Fruit fly (Drosophila melanogaster) whole organism, embryonic: Measurements from ENCODE around the gene Lim1.

Experiments used
- Antp ChIP-seq: fragments of 200-800 bp; sonication (Bioruptor generic); optimal IDR thresholded peaks from 3 replicates; lab custom pipeline; 2016; ENCODE audit warnings: missing biosample characterization, missing genetic modification characterization
- Asciz ChIP-seq: fragments of 200-800 bp; sonication (Bioruptor generic); optimal IDR thresholded peaks from 2 replicates; lab custom pipeline; 2017; ENCODE audit warnings: missing biosample characterization, mild to moderate bottlenecking, missing genetic modification characterization, missing genetic modification reagents
- B-H2 ChIP-seq: fragments of 200-800 bp; sonication (Bioruptor generic); optimal IDR thresholded peaks from 2 replicates; lab custom pipeline; 2018; ENCODE audit warnings: missing biosample characterization, mild to moderate bottlenecking, missing genetic modification characterization
- CG11093 ChIP-seq: fragments of 200-800 bp; sonication (Bioruptor generic); IDR thresholded peaks from 3 replicates; pipeline ENCODE4 v1.3.6; 2022; ENCODE audit warnings: missing biosample characterization, missing genetic modification characterization
- CG11504 ChIP-seq: fragments of 200-800 bp; sonication (Bioruptor generic); optimal IDR thresholded peaks from 3 replicates; lab custom pipeline; 2019; ENCODE audit warnings: missing biosample characterization, mild to moderate bottlenecking, missing genetic modification characterization, moderate library complexity
- CG11723 ChIP-seq: fragments of 200-800 bp; sonication (Bioruptor generic); optimal IDR thresholded peaks from 2 replicates; lab custom pipeline; 2017; ENCODE audit warnings: missing biosample characterization, mild to moderate bottlenecking, missing genetic modification characterization
- CG13775 ChIP-seq: fragments of 200-800 bp; sonication (Bioruptor generic); optimal IDR thresholded peaks from 3 replicates; lab custom pipeline; 2017; ENCODE audit warnings: missing biosample characterization, mild to moderate bottlenecking, missing genetic modification characterization
- CG13894 ChIP-seq: fragments of 200-800 bp; sonication (Bioruptor generic); optimal IDR thresholded peaks from 3 replicates; lab custom pipeline; 2018; ENCODE audit warnings: missing biosample characterization, mild to moderate bottlenecking, missing genetic modification characterization, moderate library complexity
- CG14710 ChIP-seq: fragments of 200-800 bp; sonication (Bioruptor generic); optimal IDR thresholded peaks from 3 replicates; lab custom pipeline; 2019; ENCODE audit warnings: missing biosample characterization, mild to moderate bottlenecking, missing genetic modification characterization, moderate library complexity
- CG14860 ChIP-seq: fragments of 200-800 bp; sonication (Bioruptor generic); IDR thresholded peaks from 3 replicates; pipeline ENCODE4 v1.3.6; 2022; ENCODE audit warnings: missing biosample characterization, missing genetic modification characterization; ENCODE audit not compliant: partially characterized antibody
- CG15514 ChIP-seq: fragments of 200-800 bp; sonication (Bioruptor generic); optimal IDR thresholded peaks from 3 replicates; lab custom pipeline; 2017; ENCODE audit warnings: missing biosample characterization, missing genetic modification characterization, mild to moderate bottlenecking, moderate library complexity, missing genetic modification reagents
- CG16779 ChIP-seq: fragments of 200-800 bp; sonication (Bioruptor generic); IDR thresholded peaks from 2 replicates; pipeline ENCODE4 v1.3.6; 2022; ENCODE audit warnings: missing biosample characterization, missing genetic modification characterization
- CG18011 ChIP-seq: fragments of 200-800 bp; sonication (Bioruptor generic); optimal IDR thresholded peaks from 2 replicates; lab custom pipeline; 2017; ENCODE audit warnings: missing biosample characterization, missing genetic modification characterization, mild to moderate bottlenecking, moderate library complexity, missing genotype
- CG2129 ChIP-seq: fragments of 200-800 bp; sonication (Bioruptor generic); IDR thresholded peaks from 2 replicates; pipeline ENCODE4 v1.3.6; 2022; ENCODE audit warnings: missing biosample characterization, missing genetic modification characterization; ENCODE audit not compliant: partially characterized antibody
- CG31365 ChIP-seq: fragments of 200-800 bp; sonication (Bioruptor generic); optimal IDR thresholded peaks from 2 replicates; lab custom pipeline; 2018; ENCODE audit warnings: missing biosample characterization, mild to moderate bottlenecking, missing genetic modification characterization
- CG34224 ChIP-seq: fragments of 200-800 bp; sonication (Bioruptor generic); IDR thresholded peaks from 3 replicates; pipeline ENCODE4 v1.3.6; 2022; ENCODE audit warnings: missing biosample characterization, missing genetic modification characterization; ENCODE audit not compliant: partially characterized antibody
- CG3726 ChIP-seq: fragments of 200-800 bp; sonication (Bioruptor generic); IDR thresholded peaks from 3 replicates; pipeline ENCODE4, ENCODE4 v1.3.6; 2022; ENCODE audit warnings: missing biosample characterization, missing genetic modification characterization
- CG4328 ChIP-seq: fragments of 200-800 bp; sonication (Bioruptor generic); optimal IDR thresholded peaks from 3 replicates; lab custom pipeline; 2017; ENCODE audit warnings: missing biosample characterization, missing genetic modification reagents, missing genetic modification characterization
- CG6813 ChIP-seq: fragments of 200-800 bp; sonication (Bioruptor generic); optimal IDR thresholded peaks from 2 replicates; lab custom pipeline; 2017; ENCODE audit warnings: missing biosample characterization, missing genetic modification characterization, mild to moderate bottlenecking, moderate library complexity, missing genetic modification reagents
- CG8359 ChIP-seq: fragments of 200-800 bp; sonication (Bioruptor generic); optimal IDR thresholded peaks from 2 replicates; lab custom pipeline; 2017; ENCODE audit warnings: missing biosample characterization, mild to moderate bottlenecking, missing genetic modification characterization, borderline replicate concordance
- CG8944 ChIP-seq: fragments of 200-800 bp; sonication (Bioruptor generic); optimal IDR thresholded peaks from 3 replicates; lab custom pipeline; 2016; ENCODE audit warnings: missing biosample characterization, missing genetic modification characterization
- CG9932 ChIP-seq: fragments of 200-800 bp; sonication (Bioruptor generic); IDR thresholded peaks from 2 replicates; pipeline ENCODE4 v1.3.6; 2022; ENCODE audit warnings: missing biosample characterization, missing genetic modification characterization
- Chrac-16 ChIP-seq: fragments of 200-800 bp; sonication (Bioruptor generic); optimal IDR thresholded peaks from 3 replicates; lab custom pipeline; 2016; ENCODE audit warnings: missing biosample characterization, missing genetic modification characterization
- Dip2 ChIP-seq: fragments of 200-800 bp; sonication (Bioruptor generic); IDR thresholded peaks from 2 replicates; pipeline ENCODE4 v1.3.6; 2022; ENCODE audit warnings: missing biosample characterization, missing genetic modification characterization
- Med ChIP-seq: fragments of 200-800 bp; sonication (Bioruptor generic); peaks from one replicate; lab custom pipeline; 2016; ENCODE audit warnings: missing biosample characterization, missing genetic modification characterization, mild to moderate bottlenecking, inconsistent platforms, moderate library complexity
- Myb ChIP-seq: fragments of 200-800 bp; sonication (Bioruptor generic); optimal IDR thresholded peaks from 2 replicates; lab custom pipeline; 2016; ENCODE audit warnings: missing biosample characterization, missing genetic modification characterization
- NFAT ChIP-seq: fragments of 200-800 bp; sonication (Bioruptor generic); IDR thresholded peaks from 2 replicates; pipeline ENCODE4 v1.3.6; 2022; ENCODE audit warnings: missing biosample characterization, missing genetic modification characterization
- Oaz ChIP-seq: fragments of 200-800 bp; sonication (Bioruptor generic); IDR thresholded peaks from 2 replicates; pipeline ENCODE4 v1.3.6; 2022; ENCODE audit warnings: missing biosample characterization, missing genetic modification characterization
- Ptx1 ChIP-seq: fragments of 200-800 bp; sonication (Bioruptor generic); IDR thresholded peaks from 2 replicates; pipeline ENCODE4 v1.3.6; 2022; ENCODE audit warnings: missing biosample characterization, missing genetic modification characterization
- Scr ChIP-seq: fragments of 200-800 bp; sonication (Bioruptor generic); IDR thresholded peaks from 2 replicates; pipeline ENCODE4 v1.3.6; 2022; ENCODE audit warnings: missing biosample characterization, missing genetic modification characterization; ENCODE audit not compliant: partially characterized antibody
- Spps ChIP-seq: fragments of 200-800 bp; sonication (Bioruptor generic); optimal IDR thresholded peaks from 2 replicates; lab custom pipeline; 2018; ENCODE audit warnings: missing biosample characterization, mild to moderate bottlenecking, missing genetic modification characterization
- Sry-β ChIP-seq: fragments of 200-800 bp; sonication (Bioruptor generic); optimal IDR thresholded peaks from 2 replicates; lab custom pipeline; 2018; ENCODE audit warnings: missing biosample characterization, mild to moderate bottlenecking, missing genetic modification characterization, moderate library complexity
- Ssrp ChIP-seq: fragments of 200-800 bp; sonication (Bioruptor generic); optimal IDR thresholded peaks from 2 replicates; lab custom pipeline; 2018; ENCODE audit warnings: missing biosample characterization, mild to moderate bottlenecking, missing genetic modification characterization, moderate library complexity
- TFAM ChIP-seq: fragments of 200-800 bp; sonication (Bioruptor generic); optimal IDR thresholded peaks from 2 replicates; lab custom pipeline; 2017; ENCODE audit warnings: missing biosample characterization, missing genetic modification characterization, inconsistent platforms
- al ChIP-seq: fragments of 200-800 bp; sonication (Bioruptor generic); IDR thresholded peaks from 2 replicates; pipeline ENCODE4 v1.3.6; 2022; ENCODE audit warnings: missing biosample characterization, missing genetic modification characterization
- ara ChIP-seq: fragments of 200-800 bp; sonication (Bioruptor generic); IDR thresholded peaks from 2 replicates; pipeline ENCODE4 v1.3.6; 2022; ENCODE audit warnings: missing biosample characterization, missing genetic modification characterization
- bowl ChIP-seq: fragments of 200-800 bp; sonication (Bioruptor generic); IDR thresholded peaks from 2 replicates; pipeline ENCODE4 v1.3.6; 2022; ENCODE audit warnings: missing biosample characterization, missing genetic modification characterization
- cato ChIP-seq: fragments of 200-800 bp; sonication (Bioruptor generic); optimal IDR thresholded peaks from 2 replicates; lab custom pipeline; 2016; ENCODE audit warnings: missing biosample characterization, missing genetic modification characterization, borderline replicate concordance
- crp ChIP-seq, 2 experiments: fragments of 200-800 bp; sonication (Bioruptor generic); optimal IDR thresholded peaks; 2 replicates in 1 of 2; 3 replicates in 1 of 2; lab custom pipeline; 2017; ENCODE audit warnings: missing biosample characterization in 2 of 2, missing genetic modification characterization in 2 of 2, mild to moderate bottlenecking in 1 of 2, moderate library complexity in 1 of 2
- dmrt99B ChIP-seq: fragments of 200-800 bp; sonication (Bioruptor generic); optimal IDR thresholded peaks from 2 replicates; lab custom pipeline; 2018; ENCODE audit warnings: missing biosample characterization, mild to moderate bottlenecking, missing genetic modification characterization, moderate library complexity
- fu2 ChIP-seq: fragments of 200-800 bp; sonication (Bioruptor generic); optimal IDR thresholded peaks from 2 replicates; lab custom pipeline; 2016; ENCODE audit warnings: missing biosample characterization, missing genetic modification characterization
- gro ChIP-seq: fragments of 200-800 bp; sonication (Bioruptor generic); optimal IDR thresholded peaks from 2 replicates; lab custom pipeline; 2016; ENCODE audit warnings: missing biosample characterization, missing genetic modification characterization
- lola ChIP-seq, 3 experiments: fragments of >200 bp in 2 of 3; fragments of 200-800 bp in 1 of 3; sonication (Bioruptor generic) in 1 of 3; optimal IDR thresholded peaks; 2 replicates each; lab custom pipeline; 2017 to 2019; ENCODE audit warnings: missing biosample characterization in 3 of 3, missing genetic modification characterization in 3 of 3, mild to moderate bottlenecking in 1 of 3, moderate library complexity in 1 of 3
- nmo ChIP-seq: fragments of 200-800 bp; sonication (Bioruptor generic); optimal IDR thresholded peaks from 2 replicates; lab custom pipeline; 2018; ENCODE audit warnings: missing biosample characterization, mild to moderate bottlenecking, missing genetic modification characterization, moderate library complexity
- pita ChIP-seq: fragments of 200-800 bp; sonication (Bioruptor generic); optimal IDR thresholded peaks from 2 replicates; lab custom pipeline; 2017; ENCODE audit warnings: missing biosample characterization, mild to moderate bottlenecking, missing genetic modification characterization
- tna ChIP-seq: fragments of 200-800 bp; sonication (Bioruptor generic); IDR thresholded peaks from 2 replicates; pipeline ENCODE4 v1.3.6; 2022; ENCODE audit warnings: missing biosample characterization, missing genetic modification characterization; ENCODE audit not compliant: partially characterized antibody
- twi ChIP-seq: fragments of 200-800 bp; optimal IDR thresholded peaks from 2 replicates; lab custom pipeline; 2019; ENCODE audit warnings: missing biosample characterization, mild to moderate bottlenecking, missing genetic modification characterization, moderate library complexity
- tx ChIP-seq: fragments of 200-800 bp; sonication (Bioruptor generic); optimal IDR thresholded peaks from 2 replicates; lab custom pipeline; 2016; ENCODE audit warnings: missing biosample characterization, missing genetic modification characterization
- unpg ChIP-seq: fragments of 200-800 bp; sonication (Bioruptor generic); optimal IDR thresholded peaks from 3 replicates; lab custom pipeline; 2018; ENCODE audit warnings: missing biosample characterization, mild to moderate bottlenecking, missing genetic modification characterization, moderate library complexity
- vfl ChIP-seq: fragments of 200-800 bp; sonication (Bioruptor generic); optimal IDR thresholded peaks from 2 replicates; lab custom pipeline; 2016; ENCODE audit warnings: missing biosample characterization, missing genetic modification characterization

The Lim1 gene

DNA sequence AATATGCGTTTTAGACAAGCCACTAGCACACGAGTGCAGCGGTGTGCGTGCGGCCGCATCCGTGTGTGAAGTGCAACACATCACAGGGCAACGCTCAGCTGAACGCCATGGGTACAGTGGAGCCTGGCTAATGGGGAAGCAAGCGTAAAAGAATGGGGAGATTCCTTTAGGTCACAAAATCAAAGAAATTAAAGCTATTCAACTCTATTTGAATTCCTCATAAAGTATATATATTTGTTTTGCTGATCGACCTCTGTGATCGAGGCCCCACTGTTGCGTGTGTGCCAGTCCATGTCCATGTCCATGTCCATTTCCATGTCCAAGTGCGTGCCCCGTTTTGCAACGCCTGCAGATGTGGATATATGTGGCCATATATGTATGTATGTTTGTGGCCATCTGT, 50.3 kb downstream of the Lim1 start (continued):
- no peak for TF ChIP-seq tx (GFP tag; lab: Kevin White, UChicago)
- TF ChIP-seq TFAM (GFP tag; lab: Kevin White, UChicago) = no peak
- no peak for TF ChIP-seq CG11723 (GFP tag; lab: Kevin White, UChicago)
- TF ChIP-seq CG14710 = peak; percentile 33
- no peak for TF ChIP-seq NFAT (GFP tag; lab: Robert Waterston, UW)
- no peak for TF ChIP-seq CG18011 (GFP tag; lab: Kevin White, UChicago)
- no peak for TF ChIP-seq CG8944 (GFP tag; lab: Kevin White, UChicago)
- TF ChIP-seq Ptx1 (GFP tag; lab: Robert Waterston, UW) = peak; percentile 18; the same call in 1 of the 2 replicates
- 0 out of 3 replicates have a peak, but pooled peaks have one; percentile 37 for TF ChIP-seq CG11093
- TF ChIP-seq Myb = no peak
- no peak for TF ChIP-seq vfl (GFP tag; lab: Kevin White, UChicago)
- no peak for TF ChIP-seq pita (GFP tag; lab: Kevin White, UChicago)
- no peak for TF ChIP-seq Oaz (GFP tag; lab: Robert Waterston, UW)
- peak in 1 of 3 experiments; percentile 43 for TF ChIP-seq lola (GFP tag; optimal IDR thresholded peaks at IDR 0.05; lab: Kevin White, UChicago)
- no peak for TF ChIP-seq fu2
- TF ChIP-seq bowl (GFP tag; lab: Robert Waterston, UW) = no peak
- no peak for TF ChIP-seq cato
- TF ChIP-seq CG34224 (GFP tag; lab: Robert Waterston, UW) = no peak
- no peak for TF ChIP-seq CG2129 (GFP tag; lab: Robert Waterston, UW)
- TF ChIP-seq crp (GFP tag; optimal IDR thresholded peaks at IDR 0.05; lab: Kevin White, UChicago) = no peak
- no peak for TF ChIP-seq CG8359 (GFP tag; lab: Kevin White, UChicago)
- no peak for TF ChIP-seq CG6813 (GFP tag; lab: Kevin White, UChicago)
- TF ChIP-seq gro (GFP tag; lab: Kevin White, UChicago) = no peak
- TF ChIP-seq Antp (GFP tag; lab: Kevin White, UChicago) = peak; percentile 3
- TF ChIP-seq Ssrp = peak; percentile 19
- TF ChIP-seq CG16779 (GFP tag; lab: Robert Waterston, UW) = no peak
- no peak for TF ChIP-seq Asciz (GFP tag; lab: Kevin White, UChicago)
- no peak for TF ChIP-seq Spps
- TF ChIP-seq CG13775 (GFP tag; lab: Kevin White, UChicago) = no peak
- TF ChIP-seq CG13894 (tag; lab: Kevin White, UChicago) = no peak
- no peak for TF ChIP-seq B-H2 (GFP tag; lab: Kevin White, UChicago)
- peak; percentile 31 for TF ChIP-seq Chrac-16 (GFP tag; lab: Kevin White, UChicago)
- no peak for TF ChIP-seq Sry-β (GFP tag; lab: Kevin White, UChicago)
- TF ChIP-seq CG11504 (tag; lab: Kevin White, UChicago) = peak; percentile 17
- peak; percentile 29 for TF ChIP-seq nmo (GFP tag; lab: Kevin White, UChicago)
- no peak for TF ChIP-seq dmrt99B (tag; lab: Kevin White, UChicago)
- no peak for TF ChIP-seq CG9932 (GFP tag; lab: Robert Waterston, UW)
- no peak for TF ChIP-seq Dip2 (GFP tag; lab: Robert Waterston, UW)
- TF ChIP-seq twi (tag; lab: Kevin White, UChicago) = no peak
- TF ChIP-seq al = no peak
- TF ChIP-seq CG31365 (tag; lab: Kevin White, UChicago) = no peak
- no peak for TF ChIP-seq tna (GFP tag; lab: Robert Waterston, UW)
- TF ChIP-seq CG15514 (GFP tag; lab: Kevin White, UChicago) = no peak
- TF ChIP-seq CG3726 = peak; percentile 16; the same call in 2 of the 3 replicates
- TF ChIP-seq unpg (GFP tag; lab: Kevin White, UChicago) = peak; percentile 20
- TF ChIP-seq Med (GFP tag; lab: Kevin White, UChicago) = peak; percentile 50
- TF ChIP-seq CG14860 (GFP tag; lab: Robert Waterston, UW) = no peak
- TF ChIP-seq ara = peak; percentile 52; the same call in 1 of the 2 replicates
- TF ChIP-seq CG4328 (GFP tag; lab: Kevin White, UChicago) = no peak
- no peak for TF ChIP-seq Scr (GFP tag; lab: Robert Waterston, UW)
